Fruit fly (Drosophila melanogaster): ENCODE data around the gene CG45122.

DNA sequence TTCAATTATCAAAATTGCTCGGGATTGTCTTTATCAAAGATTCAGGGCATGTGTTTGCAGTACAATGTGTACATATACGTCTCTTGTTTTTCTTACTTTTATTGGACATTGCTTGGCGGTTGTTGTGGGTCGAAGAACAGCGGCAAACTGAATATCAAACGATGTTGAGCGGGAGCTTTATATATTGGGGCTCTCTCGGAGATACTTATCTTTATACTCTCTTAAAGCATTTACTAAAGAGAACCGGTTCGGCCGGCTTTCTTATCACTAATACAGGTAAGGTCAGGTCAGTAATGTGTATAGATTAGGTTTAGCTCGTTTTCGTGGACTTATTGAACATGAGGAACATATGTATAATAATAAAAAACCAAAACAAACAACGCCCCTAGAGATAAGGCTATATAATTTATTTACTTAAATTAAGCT is 7.4 kb downstream of the CG45122 start, which contains the start of gene CG7966:
- TF ChIP-seq CG33017 (tag; optimal IDR thresholded peaks at IDR 0.05) (peak; percentile 33), cnc (optimal IDR thresholded peaks at IDR 0.05) (no peak), CG12768 (GFP tag; optimal IDR thresholded peaks at IDR 0.05) (peak; percentile 10), Crg-1 (GFP tag; optimal IDR thresholded peaks at IDR 0.05) (no peak), kay (GFP tag; ENCODE audit: borderline replicate concordance) (no peak), CG14711 (tag; optimal IDR thresholded peaks at IDR 0.05) (peak; percentile 12), CG7101 (tag; optimal IDR thresholded peaks at IDR 0.05) (peak; percentile 29), toe (GFP tag; optimal IDR thresholded peaks at IDR 0.05) (no peak), Hr96 (GFP tag; optimal IDR thresholded peaks at IDR 0.05) (no peak), tj (GFP tag; optimal IDR thresholded peaks at IDR 0.05) (no peak), ovo (GFP tag; optimal IDR thresholded peaks at IDR 0.05) (peak; percentile 37)

Data from whole organism, adult.